Worm (Caenorhabditis elegans) whole organism, early embryonic: ENCODE measurements around the gene C04F6.7.

Source experiments
- ama-1 ChIP-seq: fragments of 150-350 bp; optimal IDR thresholded peaks from 2 replicates; lab custom pipeline; 2014
- ceh-13 ChIP-seq: fragments of 200-800 bp; sonication (Bioruptor generic); optimal IDR thresholded peaks from 2 replicates; lab custom pipeline; 2018; ENCODE audit warnings: mild to moderate bottlenecking, missing genetic modification characterization, missing compliant biosample characterization
- flt-1 ChIP-seq: fragments of 200-800 bp; sonication (Bioruptor generic); IDR thresholded peaks from 2 replicates; pipeline ENCODE4 v1.3.6; 2022; ENCODE audit warnings: missing genetic modification characterization, missing compliant biosample characterization
- hmbx-1 ChIP-seq: sonication (generic microtip); optimal IDR thresholded peaks from 2 replicates; lab custom pipeline; 2016; ENCODE audit warnings: mild to moderate bottlenecking, missing genetic modification characterization, missing compliant biosample characterization
- scrt-1 ChIP-seq: fragments of 200-800 bp; sonication (Bioruptor generic); IDR thresholded peaks from 2 replicates; pipeline ENCODE4 v1.3.6; 2022; ENCODE audit warnings: missing genetic modification characterization, missing compliant biosample characterization
- tbx-11 ChIP-seq: fragments of 200-800 bp; sonication (Bioruptor generic); IDR thresholded peaks from 2 replicates; pipeline ENCODE4 v1.3.6; 2022; ENCODE audit warnings: missing genetic modification characterization, missing compliant biosample characterization

DNA sequence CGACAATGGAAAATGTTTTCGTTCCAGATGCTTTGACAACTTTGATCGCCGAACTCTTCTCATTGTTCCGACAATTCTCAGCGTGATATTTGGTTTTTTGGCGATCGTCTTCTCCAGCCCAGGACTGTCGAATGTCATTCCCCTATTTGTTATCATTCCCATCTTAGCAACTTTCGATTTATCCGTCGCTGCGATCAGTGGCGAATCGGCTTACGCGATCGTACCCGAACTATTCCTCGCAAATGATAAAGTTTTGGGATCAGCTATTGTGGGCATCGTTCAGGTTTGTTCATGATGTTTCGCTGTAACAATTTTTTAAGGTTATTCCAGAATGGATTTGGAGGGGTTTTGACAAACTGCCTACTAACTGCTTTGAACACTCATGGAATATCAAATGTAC lies 22.2 kb downstream of the C04F6.7 start:
- TF ChIP-seq scrt-1 (GFP tag; lab: Robert Waterston, UW) (no peak), ama-1 (lab: Kevin White, UChicago) (no peak), hmbx-1 (no peak), tbx-11 (GFP tag; lab: Robert Waterston, UW) (no peak), flt-1 (no peak), ceh-13 (no peak)
